Fruit fly (Drosophila melanogaster): ENCODE measurements around the gene PPYR1.

PPYR1 gene

dm6 chrX:15244813-15245212 lies at the start of gene PPYR1:
PPYR1 (minus strand) TSS chrX:15244913.
- TF ChIP-seq CG9948 (tag; optimal IDR thresholded peaks at IDR 0.05) = no peak
- no peak for TF ChIP-seq gl (tag; optimal IDR thresholded peaks at IDR 0.05)
- TF ChIP-seq Snoo (tag; optimal IDR thresholded peaks at IDR 0.05) = no peak
- TF ChIP-seq EcR (GFP tag; optimal IDR thresholded peaks at IDR 0.05) = no peak
- TF ChIP-seq CG8159 (tag; optimal IDR thresholded peaks at IDR 0.05) = no peak

dm6 chrX:15292794-15293193 lies 48.1 kb upstream of the PPYR1 start, which contains the start of gene CG5877:
CG5877 (plus strand) TSS chrX:15293031.
- TF ChIP-seq Pif1A (GFP tag; optimal IDR thresholded peaks at IDR 0.05) (no peak), CG8301 (tag; optimal IDR thresholded peaks at IDR 0.05) (no peak), CG9948 (tag; optimal IDR thresholded peaks at IDR 0.05) (no peak), CG13204 (GFP tag; optimal IDR thresholded peaks at IDR 0.05) (no peak), CG17806 (tag; optimal IDR thresholded peaks at IDR 0.05) (no peak), EcR (GFP tag; optimal IDR thresholded peaks at IDR 0.05) (no peak), gl (tag; optimal IDR thresholded peaks at IDR 0.05) (no peak), CG12605 (GFP tag; IDR thresholded peaks at IDR 0.05) (no peak), CG34367 (tag; optimal IDR thresholded peaks at IDR 0.05) (no peak), CG14655 (GFP tag; optimal IDR thresholded peaks at IDR 0.05) (no peak), D1 (tag; optimal IDR thresholded peaks at IDR 0.05) (no peak), CG32121 (GFP tag; IDR thresholded peaks at IDR 0.05) (no peak), Ets98B (GFP tag; IDR thresholded peaks at IDR 0.05) (no peak), CG8159 (tag; optimal IDR thresholded peaks at IDR 0.05) (no peak), rn (GFP tag; IDR thresholded peaks at IDR 0.05) (no peak), CG15710 (tag; optimal IDR thresholded peaks at IDR 0.05) (no peak), fd96Ca (GFP tag; IDR thresholded peaks at IDR 0.05) (no peak), Snoo (tag; optimal IDR thresholded peaks at IDR 0.05) (no peak), CG10348 (GFP tag; IDR thresholded peaks at IDR 0.05) (no peak), CG4496 (GFP tag; IDR thresholded peaks at IDR 0.05) (no peak)

dm6 chrX:15272305-15272704 lies 27.6 kb upstream of the PPYR1 start, which contains the start of gene CG9106:
CG9106 (minus strand) TSS chrX:15272405.
- no peak for TF ChIP-seq CG17806 (tag; optimal IDR thresholded peaks at IDR 0.05)
- TF ChIP-seq D1 (tag; optimal IDR thresholded peaks at IDR 0.05) = no peak
- no peak for TF ChIP-seq CG14655 (GFP tag; optimal IDR thresholded peaks at IDR 0.05)
- TF ChIP-seq Ets98B (GFP tag; IDR thresholded peaks at IDR 0.05) = no peak
- TF ChIP-seq EcR (GFP tag; optimal IDR thresholded peaks at IDR 0.05) = no peak

- TF ChIP-seq CG10348 (GFP tag; IDR thresholded peaks at IDR 0.05) (no peak), CG8159 (tag; optimal IDR thresholded peaks at IDR 0.05) (no peak), gl (tag; optimal IDR thresholded peaks at IDR 0.05) (no peak), fd96Ca (GFP tag; IDR thresholded peaks at IDR 0.05) (no peak)
These were observed 14.6 kb upstream of the PPYR1 start for dm6 chrX:15259295-15259694.

dm6 chrX:15235252-15235651 lies 9.5 kb downstream of the PPYR1 start:
- TF ChIP-seq Snoo (tag; optimal IDR thresholded peaks at IDR 0.05) (no peak), CG32121 (GFP tag; IDR thresholded peaks at IDR 0.05) (no peak), CG8301 (tag; optimal IDR thresholded peaks at IDR 0.05) (no peak), CG34367 (tag; optimal IDR thresholded peaks at IDR 0.05) (no peak), CG14655 (GFP tag; optimal IDR thresholded peaks at IDR 0.05) (no peak), CG10348 (GFP tag; IDR thresholded peaks at IDR 0.05) (no peak), rn (GFP tag; IDR thresholded peaks at IDR 0.05) (no peak), CG9948 (tag; optimal IDR thresholded peaks at IDR 0.05) (no peak), EcR (GFP tag; optimal IDR thresholded peaks at IDR 0.05) (no peak), CG13204 (GFP tag; optimal IDR thresholded peaks at IDR 0.05) (no peak)

- TF ChIP-seq CG17806 (tag; optimal IDR thresholded peaks at IDR 0.05) (no peak), CG8301 (tag; optimal IDR thresholded peaks at IDR 0.05) (no peak), CG15710 (tag; optimal IDR thresholded peaks at IDR 0.05) (no peak), CG14655 (GFP tag; optimal IDR thresholded peaks at IDR 0.05) (no peak), Pif1B (GFP tag; optimal IDR thresholded peaks at IDR 0.05) (no peak), CG4496 (GFP tag; IDR thresholded peaks at IDR 0.05) (no peak), Ets98B (GFP tag; IDR thresholded peaks at IDR 0.05) (no peak), CG9948 (tag; optimal IDR thresholded peaks at IDR 0.05) (no peak), Pif1A (GFP tag; optimal IDR thresholded peaks at IDR 0.05) (no peak), D1 (tag; optimal IDR thresholded peaks at IDR 0.05) (no peak), fd96Ca (GFP tag; IDR thresholded peaks at IDR 0.05) (no peak), CG13204 (GFP tag; optimal IDR thresholded peaks at IDR 0.05) (no peak), CG32121 (GFP tag; IDR thresholded peaks at IDR 0.05) (no peak), Snoo (tag; optimal IDR thresholded peaks at IDR 0.05) (no peak), rn (GFP tag; IDR thresholded peaks at IDR 0.05) (no peak)
These were observed 14.9 kb downstream of the PPYR1 start, which contains the start of gene CG9101 for dm6 chrX:15229775-15230174. CG9101 (minus strand) TSS chrX:15229875.

- TF ChIP-seq gl (tag; optimal IDR thresholded peaks at IDR 0.05) (no peak), CG8159 (tag; optimal IDR thresholded peaks at IDR 0.05) (no peak), CG8301 (tag; optimal IDR thresholded peaks at IDR 0.05) (no peak), Snoo (tag; optimal IDR thresholded peaks at IDR 0.05) (no peak), CG15710 (tag; optimal IDR thresholded peaks at IDR 0.05) (no peak), fd96Ca (GFP tag; IDR thresholded peaks at IDR 0.05) (no peak), CG12605 (GFP tag; IDR thresholded peaks at IDR 0.05) (no peak)
These were observed 21.2 kb downstream of the PPYR1 start, which contains the start of gene CG43076 for dm6 chrX:15223482-15223881. CG43076 (minus strand) TSS chrX:15223582.

All from whole organism, pupa.